Worm (Caenorhabditis elegans) whole organism, L4 larva: ENCODE results near the gene F54E7.9.

ENCODE experiments used
- aha-1 ChIP-seq: fragments of 150-350 bp; peaks from one replicate; lab custom pipeline; 2014; ENCODE audit warnings: missing biosample characterization, missing genetic modification characterization
- ceh-82 ChIP-seq: sonication (generic microtip); optimal IDR thresholded peaks from 2 replicates; lab custom pipeline; 2017; ENCODE audit warnings: missing biosample characterization, missing genetic modification characterization
- dpl-1 ChIP-seq: fragments of 150-350 bp; optimal IDR thresholded peaks from 2 replicates; lab custom pipeline; 2014; ENCODE audit warnings: missing biosample characterization, missing genetic modification reagents, missing genetic modification characterization
- fos-1 ChIP-seq: fragments of 150-350 bp; optimal IDR thresholded peaks from 2 replicates; lab custom pipeline; 2014; ENCODE audit warnings: missing biosample characterization, missing genetic modification characterization
- lin-13 ChIP-seq: fragments of 150-350 bp; optimal IDR thresholded peaks from 2 replicates; lab custom pipeline; 2014; ENCODE audit warnings: missing biosample characterization, missing genetic modification reagents, missing genetic modification characterization
- unc-62 ChIP-seq, 3 experiments: fragments of 150-350 bp in 1 of 3; sonication (generic microtip); optimal IDR thresholded peaks in 2 of 3; peaks in 1 of 3; 1 replicate in 1 of 3; 2 replicates in 2 of 3; lab custom pipeline; 2014 to 2017; ENCODE audit warnings: missing biosample characterization in 3 of 3, missing genetic modification characterization in 3 of 3, missing genetic modification reagents in 3 of 3, missing genotype in 1 of 3
- zag-1 ChIP-seq: fragments of 150-350 bp; optimal IDR thresholded peaks from 2 replicates; lab custom pipeline; 2014; ENCODE audit warnings: missing biosample characterization, missing genetic modification characterization
- ztf-7 ChIP-seq: fragments of 150-350 bp; optimal IDR thresholded peaks from 2 replicates; lab custom pipeline; 2014; ENCODE audit warnings: missing biosample characterization, missing genetic modification characterization

- peak; percentile 99 for TF ChIP-seq dpl-1 (GFP tag; lab: Kevin White, UChicago)
- TF ChIP-seq zag-1 (tag; lab: Kevin White, UChicago) = peak; percentile 86
- peak; percentile 97 for TF ChIP-seq lin-13 (GFP tag; lab: Kevin White, UChicago)
- peak in 1 of 2 experiments; percentile 100 for TF ChIP-seq unc-62 (GFP tag; optimal IDR thresholded peaks at IDR 0.05 in 1 of 2; lab: Kevin White, UChicago)
- TF ChIP-seq unc-62 (tag; optimal IDR thresholded peaks at IDR 0.05; lab: Kevin White, UChicago) = no peak
- TF ChIP-seq ztf-7 = peak; percentile 93
- TF ChIP-seq aha-1 (tag; lab: Kevin White, UChicago) = peak; percentile 100
- TF ChIP-seq ceh-82 (tag; lab: Kevin White, UChicago) = no peak
- peak; percentile 55 for TF ChIP-seq fos-1 (tag; lab: Kevin White, UChicago)
Measured at ce11 chrIII:5678935-5679334, 1.2 kb upstream of the F54E7.9 start, which contains the start of the genes ska-3 and rps-12.
